Fruit fly (Drosophila melanogaster) whole organism, pupa: Measurements from ENCODE around the gene OXA1L.

Experiments
- CG10348 ChIP-seq: fragments of 200-800 bp; sonication (Bioruptor generic); IDR thresholded peaks from 2 replicates; pipeline ENCODE4 v1.3.6; 2022; ENCODE audit warnings: missing biosample characterization, missing genetic modification characterization
- CG12605 ChIP-seq: fragments of 200-800 bp; sonication (Bioruptor generic); IDR thresholded peaks from 2 replicates; pipeline ENCODE4 v1.3.6; 2022; ENCODE audit warnings: missing biosample characterization, missing genetic modification characterization
- CG13204 ChIP-seq: fragments of 200-800 bp; sonication (Bioruptor generic); optimal IDR thresholded peaks from 2 replicates; lab custom pipeline; 2018; ENCODE audit warnings: missing biosample characterization, mild to moderate bottlenecking, missing genetic modification characterization, moderate library complexity
- CG15710 ChIP-seq: fragments of 200-800 bp; sonication (Bioruptor generic); optimal IDR thresholded peaks from 2 replicates; lab custom pipeline; 2018; ENCODE audit warnings: missing biosample characterization, mild to moderate bottlenecking, missing genetic modification characterization, moderate library complexity
- CG17806 ChIP-seq: fragments of 200-800 bp; sonication (Bioruptor generic); optimal IDR thresholded peaks from 2 replicates; lab custom pipeline; 2018; ENCODE audit warnings: missing biosample characterization, mild to moderate bottlenecking, missing genetic modification characterization, moderate library complexity
- CG32121 ChIP-seq: fragments of 200-800 bp; sonication (Bioruptor generic); IDR thresholded peaks from 2 replicates; pipeline ENCODE4 v1.3.6; 2022; ENCODE audit warnings: missing biosample characterization, missing genetic modification characterization
- CG4496 ChIP-seq: fragments of 200-800 bp; sonication (Bioruptor generic); IDR thresholded peaks from 3 replicates; pipeline ENCODE4 v1.3.6; 2022; ENCODE audit warnings: missing biosample characterization, missing genetic modification characterization
- CG8159 ChIP-seq: fragments of 200-800 bp; sonication (Bioruptor generic); optimal IDR thresholded peaks from 3 replicates; lab custom pipeline; 2018; ENCODE audit warnings: missing biosample characterization, mild to moderate bottlenecking, missing genetic modification characterization, moderate library complexity
- CG8301 ChIP-seq: fragments of 200-800 bp; sonication (Bioruptor generic); optimal IDR thresholded peaks from 2 replicates; lab custom pipeline; 2018; ENCODE audit warnings: missing biosample characterization, mild to moderate bottlenecking, missing genetic modification characterization
- CG9948 ChIP-seq: fragments of 200-800 bp; sonication (Bioruptor generic); optimal IDR thresholded peaks from 2 replicates; lab custom pipeline; 2018; ENCODE audit warnings: missing biosample characterization, mild to moderate bottlenecking, missing genetic modification characterization, moderate library complexity
- EcR ChIP-seq: fragments of 200-800 bp; sonication (Bioruptor generic); optimal IDR thresholded peaks from 3 replicates; lab custom pipeline; 2019; ENCODE audit warnings: missing biosample characterization, missing genetic modification characterization, mild to moderate bottlenecking, moderate library complexity, missing genetic modification reagents
- Ets98B ChIP-seq: fragments of 200-800 bp; sonication (Bioruptor generic); IDR thresholded peaks from 2 replicates; pipeline ENCODE4 v1.3.6; 2022; ENCODE audit warnings: missing biosample characterization, missing genetic modification characterization
- Pif1A ChIP-seq: fragments of 200-800 bp; sonication (Bioruptor generic); optimal IDR thresholded peaks from 3 replicates; lab custom pipeline; 2016; ENCODE audit warnings: missing biosample characterization, missing genetic modification characterization
- Pif1B ChIP-seq: fragments of 200-800 bp; sonication (Bioruptor generic); optimal IDR thresholded peaks from 3 replicates; lab custom pipeline; 2016; ENCODE audit warnings: missing biosample characterization, missing genetic modification characterization
- Snoo ChIP-seq: fragments of 200-800 bp; sonication (Bioruptor generic); optimal IDR thresholded peaks from 3 replicates; lab custom pipeline; 2017; ENCODE audit warnings: missing biosample characterization, mild to moderate bottlenecking, missing genetic modification characterization, inconsistent platforms
- fd96Ca ChIP-seq: fragments of 200-800 bp; sonication (Bioruptor generic); IDR thresholded peaks from 3 replicates; pipeline ENCODE4 v1.3.6; 2022; ENCODE audit warnings: missing biosample characterization, missing genetic modification characterization
- gl ChIP-seq: fragments of 200-800 bp; sonication (Bioruptor generic); optimal IDR thresholded peaks from 2 replicates; lab custom pipeline; 2018; ENCODE audit warnings: missing biosample characterization, mild to moderate bottlenecking, missing genetic modification characterization
- rn ChIP-seq: fragments of 200-800 bp; sonication (Bioruptor generic); IDR thresholded peaks from 2 replicates; pipeline ENCODE4 v1.3.6; 2022; ENCODE audit warnings: missing biosample characterization, missing genetic modification characterization

The OXA1L gene

DNA sequence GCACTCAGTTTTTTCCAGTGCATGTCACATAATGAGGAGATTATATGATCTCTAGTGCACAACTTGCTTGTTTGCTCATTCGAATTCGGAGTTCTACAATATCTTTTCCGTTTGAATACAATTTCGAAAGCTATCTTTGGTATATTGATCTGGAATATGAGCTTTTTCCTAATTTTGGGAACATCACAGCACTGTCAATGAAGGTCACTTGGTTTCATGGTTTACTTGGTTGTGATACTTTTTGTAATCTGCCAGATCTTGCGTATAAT lies 19.0 kb downstream of the OXA1L start:
- TF ChIP-seq EcR (GFP tag; lab: Kevin White, UChicago): no peak
- TF ChIP-seq Snoo (tag; lab: Kevin White, UChicago): no peak
- no peak for TF ChIP-seq rn
- TF ChIP-seq CG8159 (tag; lab: Kevin White, UChicago): no peak
- no peak for TF ChIP-seq Pif1A (GFP tag; lab: Kevin White, UChicago)

- no peak for TF ChIP-seq CG10348 (GFP tag; lab: Robert Waterston, UW)
- no peak for TF ChIP-seq Pif1A (GFP tag; lab: Kevin White, UChicago)
Measured at dm6 chr3L:10866633-10867379, 19.5 kb downstream of the OXA1L start.

- no peak for TF ChIP-seq CG8159 (tag; lab: Kevin White, UChicago)
- no peak for TF ChIP-seq CG9948 (tag; lab: Kevin White, UChicago)
- TF ChIP-seq CG13204: no peak
- TF ChIP-seq Snoo (tag; lab: Kevin White, UChicago): no peak
- TF ChIP-seq fd96Ca (GFP tag; lab: Robert Waterston, UW): no peak
- TF ChIP-seq CG10348 (GFP tag; lab: Robert Waterston, UW): no peak
- no peak for TF ChIP-seq CG12605 (GFP tag; lab: Robert Waterston, UW)
- 0 out of 2 replicates have a peak, but pooled peaks have one; percentile 19 for TF ChIP-seq Ets98B (GFP tag; lab: Robert Waterston, UW)
- TF ChIP-seq CG32121 (GFP tag; lab: Robert Waterston, UW): peak; percentile 26; the same call in 1 of the 2 replicates
- no peak for TF ChIP-seq CG17806 (tag; lab: Kevin White, UChicago)
- no peak for TF ChIP-seq gl (tag; lab: Kevin White, UChicago)
Measured at dm6 chr3L:10863925-10864324, 22.3 kb downstream of the OXA1L start.

dm6 chr3L:10862544-10863474 lies 23.5 kb downstream of the OXA1L start:
- TF ChIP-seq CG32121 (GFP tag; lab: Robert Waterston, UW) (no peak), CG15710 (tag; lab: Kevin White, UChicago) (no peak)
- TF ChIP-seq, all 21 proteins: peak for 0

dm6 chr3L:10861657-10862543 lies 24.4 kb downstream of the OXA1L start:
- TF ChIP-seq rn: no peak
- no peak for TF ChIP-seq CG8301 (tag; lab: Kevin White, UChicago)
- TF ChIP-seq EcR (GFP tag; lab: Kevin White, UChicago): no peak
- no peak for TF ChIP-seq CG9948 (tag; lab: Kevin White, UChicago)
- no peak for TF ChIP-seq Ets98B (GFP tag; lab: Robert Waterston, UW)
- no peak for TF ChIP-seq Pif1A (GFP tag; lab: Kevin White, UChicago)
- TF ChIP-seq, all 21 proteins: peak for 0

dm6 chr3L:10860042-10860643 lies 26.1 kb downstream of the OXA1L start:
- TF ChIP-seq Pif1B (GFP tag; lab: Kevin White, UChicago): no peak
- no peak for TF ChIP-seq CG10348 (GFP tag; lab: Robert Waterston, UW)
- no peak for TF ChIP-seq CG17806 (tag; lab: Kevin White, UChicago)
- TF ChIP-seq fd96Ca (GFP tag; lab: Robert Waterston, UW): no peak
- 0 out of 3 replicates have a peak, but pooled peaks have one; percentile 8 for TF ChIP-seq CG4496 (GFP tag; lab: Robert Waterston, UW)
- TF ChIP-seq CG15710 (tag; lab: Kevin White, UChicago): no peak
- TF ChIP-seq gl (tag; lab: Kevin White, UChicago): no peak
- TF ChIP-seq CG12605 (GFP tag; lab: Robert Waterston, UW): no peak
- peak; percentile 53 for TF ChIP-seq CG32121 (GFP tag; lab: Robert Waterston, UW)
- no peak for TF ChIP-seq CG8301 (tag; lab: Kevin White, UChicago)
- no peak for TF ChIP-seq rn
- no peak; the same call in 1 of the 2 replicates for TF ChIP-seq Ets98B (GFP tag; lab: Robert Waterston, UW)

DNA sequence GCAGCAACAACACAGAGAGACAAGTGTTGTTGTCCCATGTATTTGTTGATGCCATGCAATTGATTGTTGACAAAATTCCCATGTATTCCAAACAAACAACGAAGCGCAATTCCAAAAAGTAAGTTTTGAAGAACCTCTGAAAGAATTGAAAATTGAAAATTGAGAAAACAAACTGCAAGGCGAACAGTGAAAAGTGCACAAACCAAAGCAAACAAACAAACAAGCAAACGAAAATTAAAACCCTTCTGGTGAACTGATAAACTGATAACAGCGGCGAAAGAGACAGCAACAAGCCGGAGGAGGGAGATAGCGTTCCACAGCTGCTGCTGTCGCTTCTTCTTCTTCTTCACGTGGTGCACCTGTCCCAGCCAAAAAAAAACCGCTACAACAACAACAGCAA lies 27.7 kb downstream of the OXA1L start:
- TF ChIP-seq CG17806 (tag; lab: Kevin White, UChicago) (no peak), Snoo (tag; lab: Kevin White, UChicago) (peak; percentile 11)
